Fruit fly (Drosophila melanogaster): ENCODE measurements around the gene Gba1a.

DNA sequence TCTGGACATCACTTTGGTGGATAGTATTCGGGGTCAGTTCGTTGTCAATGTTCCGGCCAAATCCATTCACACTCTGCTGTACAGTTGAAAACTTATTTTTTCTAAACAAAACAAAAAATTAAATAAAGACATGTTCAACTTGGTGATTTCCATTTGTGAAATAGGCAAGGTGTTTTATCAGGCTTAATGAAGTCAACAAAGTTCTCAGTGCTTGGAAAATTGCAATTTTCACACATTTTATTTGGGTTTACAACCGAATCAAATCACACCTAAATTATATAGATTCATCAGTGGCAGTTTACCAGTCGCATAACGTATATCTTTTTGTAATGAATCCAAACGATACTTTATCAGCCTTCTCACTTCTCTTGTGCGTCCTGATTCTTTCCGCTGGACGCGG is 2.0 kb downstream of the Gba1a start, which contains the start of gene Qsox4:
- TF ChIP-seq CG11762 (GFP tag; optimal IDR thresholded peaks at IDR 0.05; ENCODE audit: insufficient read depth) (no peak), Sox14 (GFP tag; optimal IDR thresholded peaks at IDR 0.05) (no peak), Gug (GFP tag; IDR thresholded peaks at IDR 0.05) (no peak)

Data from whole organism, prepupa.